Fruit fly (Drosophila melanogaster) whole organism, embryonic: ENCODE data around the gene CG11454.
A peak's percentile ranks its signal among the peaks of the same experiment; 100 is the strongest.

Source experiments
- Adf1 ChIP-seq: fragments of 200-800 bp; sonication (Bioruptor generic); IDR thresholded peaks from 2 replicates; pipeline ENCODE4 v1.3.6; 2022; ENCODE audit warnings: missing biosample characterization, missing genetic modification characterization
- Antp ChIP-seq: fragments of 200-800 bp; sonication (Bioruptor generic); optimal IDR thresholded peaks from 3 replicates; lab custom pipeline; 2016; ENCODE audit warnings: missing biosample characterization, missing genetic modification characterization
- CG12219 ChIP-seq: fragments of 200-800 bp; sonication (Bioruptor generic); optimal IDR thresholded peaks from 3 replicates; lab custom pipeline; 2018; ENCODE audit warnings: missing biosample characterization, mild to moderate bottlenecking, missing genetic modification characterization
- CG13287 ChIP-seq: fragments of 200-800 bp; sonication (Bioruptor generic); IDR thresholded peaks from 2 replicates; pipeline ENCODE4 v1.3.6; 2022; ENCODE audit warnings: missing biosample characterization, missing genetic modification characterization; ENCODE audit not compliant: partially characterized antibody
- CG15011 ChIP-seq: fragments of 200-800 bp; sonication (Bioruptor generic); optimal IDR thresholded peaks from 3 replicates; lab custom pipeline; 2018; ENCODE audit warnings: missing biosample characterization, mild to moderate bottlenecking, missing genetic modification characterization
- CG15479 ChIP-seq: fragments of 200-800 bp; sonication (Bioruptor generic); optimal IDR thresholded peaks from 3 replicates; lab custom pipeline; 2019; ENCODE audit warnings: missing biosample characterization, mild to moderate bottlenecking, missing genetic modification characterization, moderate library complexity
- CG1603 ChIP-seq: fragments of 200-800 bp; sonication (Bioruptor generic); optimal IDR thresholded peaks from 2 replicates; lab custom pipeline; 2019; ENCODE audit warnings: missing biosample characterization, mild to moderate bottlenecking, missing genetic modification characterization, moderate library complexity
- CG16779 ChIP-seq: fragments of 200-800 bp; sonication (Bioruptor generic); IDR thresholded peaks from 2 replicates; pipeline ENCODE4 v1.3.6; 2022; ENCODE audit warnings: missing biosample characterization, missing genetic modification characterization
- CG17385 ChIP-seq: fragments of 200-800 bp; sonication (Bioruptor generic); optimal IDR thresholded peaks from 3 replicates; lab custom pipeline; 2018; ENCODE audit warnings: missing biosample characterization, mild to moderate bottlenecking, missing genetic modification characterization
- CG2120 ChIP-seq: fragments of 200-800 bp; sonication (Bioruptor generic); optimal IDR thresholded peaks from 3 replicates; lab custom pipeline; 2016; ENCODE audit warnings: missing biosample characterization, missing genetic modification characterization
- CG2199 ChIP-seq: fragments of 200-800 bp; sonication (Bioruptor generic); IDR thresholded peaks from 3 replicates; pipeline ENCODE4 v1.3.6; 2022; ENCODE audit warnings: missing biosample characterization, missing genetic modification characterization
- CG30431 ChIP-seq: fragments of 200-800 bp; sonication (Bioruptor generic); optimal IDR thresholded peaks from 2 replicates; lab custom pipeline; 2017; ENCODE audit warnings: missing biosample characterization, missing genetic modification characterization
- CG32532 ChIP-seq: fragments of 200-800 bp; sonication (Bioruptor generic); IDR thresholded peaks from 2 replicates; pipeline ENCODE4 v1.3.6; 2022; ENCODE audit warnings: missing biosample characterization, missing genetic modification characterization
- CG34422 ChIP-seq: fragments of 200-800 bp; sonication (Bioruptor generic); IDR thresholded peaks from 3 replicates; pipeline ENCODE4 v1.3.6; 2022; ENCODE audit warnings: missing biosample characterization, missing genetic modification characterization
- CG5180 ChIP-seq: fragments of 200-800 bp; sonication (Bioruptor generic); optimal IDR thresholded peaks from 3 replicates; lab custom pipeline; 2017; ENCODE audit warnings: missing biosample characterization, missing genetic modification characterization, mild to moderate bottlenecking, moderate library complexity, missing genetic modification reagents
- CG7271 ChIP-seq: fragments of 200-800 bp; sonication (Bioruptor generic); optimal IDR thresholded peaks from 2 replicates; lab custom pipeline; 2018; ENCODE audit warnings: missing biosample characterization, mild to moderate bottlenecking, missing genetic modification characterization, moderate library complexity
- CG8290 ChIP-seq, 3 experiments: fragments of 200-800 bp; sonication (Bioruptor generic); optimal IDR thresholded peaks; 2 replicates each; lab custom pipeline; 2016 to 2019; ENCODE audit warnings: missing biosample characterization in 3 of 3, missing genetic modification characterization in 3 of 3, mild to moderate bottlenecking in 2 of 3, moderate library complexity in 1 of 3
- CrebB ChIP-seq: fragments of 200-800 bp; sonication (Bioruptor generic); optimal IDR thresholded peaks from 3 replicates; lab custom pipeline; 2018; ENCODE audit warnings: missing biosample characterization, mild to moderate bottlenecking, missing genetic modification characterization
- Dbx ChIP-seq: fragments of 200-800 bp; sonication (Bioruptor generic); IDR thresholded peaks from 3 replicates; pipeline ENCODE4 v1.3.6; 2022; ENCODE audit warnings: missing biosample characterization, missing genetic modification characterization
- Dll ChIP-seq: fragments of 200-800 bp; sonication (Bioruptor generic); IDR thresholded peaks from 4 replicates; pipeline ENCODE4 v1.3.6; 2022; ENCODE audit warnings: missing biosample characterization, missing genetic modification characterization; ENCODE audit not compliant: partially characterized antibody
- Eip74EF ChIP-seq, 2 experiments: fragments of 200-800 bp in 1 of 2; fragments of >200 bp in 1 of 2; sonication (Bioruptor generic) in 1 of 2; optimal IDR thresholded peaks; 2 replicates each; lab custom pipeline; 2017 to 2019; ENCODE audit warnings: missing biosample characterization in 2 of 2, missing genetic modification characterization in 2 of 2, mild to moderate bottlenecking in 1 of 2, moderate library complexity in 1 of 2
- Ets65A ChIP-seq: fragments of 200-800 bp; sonication (Bioruptor generic); peaks from one replicate; lab custom pipeline; 2016; ENCODE audit warnings: missing biosample characterization, missing genetic modification characterization
- Gug ChIP-seq: fragments of 200-800 bp; sonication (Bioruptor generic); IDR thresholded peaks from 4 replicates; pipeline ENCODE4 v1.3.6; 2022; ENCODE audit warnings: missing biosample characterization, missing genetic modification characterization
- HHEX ChIP-seq: fragments of 200-800 bp; sonication (Bioruptor generic); optimal IDR thresholded peaks from 3 replicates; lab custom pipeline; 2017; ENCODE audit warnings: missing biosample characterization, mild to moderate bottlenecking, missing genetic modification characterization, missing genetic modification reagents
- HLH3B ChIP-seq: fragments of 200-800 bp; sonication (Bioruptor generic); IDR thresholded peaks from 2 replicates; pipeline ENCODE4 v1.3.6; 2022; ENCODE audit warnings: missing biosample characterization, missing genetic modification characterization
- MBD-R2 ChIP-seq: fragments of 200-800 bp; sonication (Bioruptor generic); IDR thresholded peaks from 2 replicates; pipeline ENCODE4 v1.3.6; 2022; ENCODE audit warnings: missing biosample characterization, missing genetic modification characterization
- MTF-1 ChIP-seq: fragments of 200-800 bp; sonication (Bioruptor generic); optimal IDR thresholded peaks from 2 replicates; lab custom pipeline; 2018; ENCODE audit warnings: missing biosample characterization, mild to moderate bottlenecking, missing genetic modification characterization, borderline replicate concordance
- Med ChIP-seq: fragments of 200-800 bp; sonication (Bioruptor generic); peaks from one replicate; lab custom pipeline; 2016; ENCODE audit warnings: missing biosample characterization, missing genetic modification characterization, mild to moderate bottlenecking, inconsistent platforms, moderate library complexity
- NC2β ChIP-seq: fragments of 200-800 bp; sonication (Bioruptor generic); optimal IDR thresholded peaks from 2 replicates; lab custom pipeline; 2016; ENCODE audit warnings: missing biosample characterization, missing genetic modification characterization
- abd-A ChIP-seq: fragments of 200-800 bp; sonication (Bioruptor generic); optimal IDR thresholded peaks from 3 replicates; lab custom pipeline; 2019; ENCODE audit warnings: missing biosample characterization, mild to moderate bottlenecking, missing genetic modification characterization, moderate library complexity
- cad ChIP-seq: fragments of >200 bp; optimal IDR thresholded peaks from 2 replicates; lab custom pipeline; 2017; ENCODE audit warnings: missing biosample characterization, missing genetic modification characterization
- cato ChIP-seq: fragments of 200-800 bp; sonication (Bioruptor generic); optimal IDR thresholded peaks from 2 replicates; lab custom pipeline; 2016; ENCODE audit warnings: missing biosample characterization, missing genetic modification characterization, borderline replicate concordance
- chm ChIP-seq: fragments of 200-800 bp; sonication (Bioruptor generic); IDR thresholded peaks from 2 replicates; pipeline ENCODE4 v1.3.6; 2022; ENCODE audit warnings: missing biosample characterization, missing genetic modification characterization
- dysf ChIP-seq: fragments of 200-800 bp; sonication (Bioruptor generic); IDR thresholded peaks from 3 replicates; pipeline ENCODE4 v1.3.6; 2022; ENCODE audit warnings: missing biosample characterization, missing genetic modification characterization
- emc ChIP-seq: fragments of 200-800 bp; sonication (Bioruptor generic); optimal IDR thresholded peaks from 2 replicates; lab custom pipeline; 2016; ENCODE audit warnings: missing biosample characterization, missing genetic modification characterization
- ems ChIP-seq: fragments of 200-800 bp; sonication (Bioruptor generic); optimal IDR thresholded peaks from 3 replicates; lab custom pipeline; 2016; ENCODE audit warnings: missing biosample characterization, missing genetic modification characterization
- eve ChIP-seq, 2 experiments: fragments of >200 bp; optimal IDR thresholded peaks; 2 replicates each; lab custom pipeline; 2017; ENCODE audit warnings: missing biosample characterization in 2 of 2, missing genetic modification characterization in 2 of 2
- hbn ChIP-seq: fragments of 200-800 bp; sonication (Bioruptor generic); IDR thresholded peaks from 2 replicates; pipeline ENCODE4 v1.3.6; 2022; ENCODE audit warnings: missing biosample characterization, missing genetic modification characterization; ENCODE audit not compliant: partially characterized antibody
- mam ChIP-seq: fragments of 200-800 bp; sonication (Bioruptor generic); optimal IDR thresholded peaks from 3 replicates; lab custom pipeline; 2016; ENCODE audit warnings: missing biosample characterization, missing genetic modification characterization
- nmo ChIP-seq: fragments of 200-800 bp; sonication (Bioruptor generic); optimal IDR thresholded peaks from 2 replicates; lab custom pipeline; 2018; ENCODE audit warnings: missing biosample characterization, mild to moderate bottlenecking, missing genetic modification characterization, moderate library complexity
- otp ChIP-seq: fragments of 200-800 bp; sonication (Bioruptor generic); IDR thresholded peaks from 3 replicates; pipeline ENCODE4, ENCODE4 v1.3.6; 2022; ENCODE audit warnings: missing biosample characterization, missing genetic modification characterization
- ro ChIP-seq: fragments of 200-800 bp; sonication (Bioruptor generic); IDR thresholded peaks from 2 replicates; pipeline ENCODE4 v1.3.6; 2022; ENCODE audit warnings: missing biosample characterization, missing genetic modification characterization
- sens ChIP-seq: fragments of 200-800 bp; sonication (Bioruptor generic); peaks from one replicate; lab custom pipeline; 2016; ENCODE audit warnings: missing biosample characterization, missing genetic modification characterization
- slp2 ChIP-seq: fragments of 200-800 bp; sonication (Bioruptor generic); optimal IDR thresholded peaks from 2 replicates; lab custom pipeline; 2016; ENCODE audit warnings: missing biosample characterization, missing genetic modification characterization
- sqz ChIP-seq: fragments of 200-800 bp; sonication (Bioruptor generic); optimal IDR thresholded peaks from 3 replicates; lab custom pipeline; 2018; ENCODE audit warnings: missing biosample characterization, mild to moderate bottlenecking, missing genetic modification characterization
- tup ChIP-seq: fragments of 200-800 bp; sonication (Bioruptor generic); optimal IDR thresholded peaks from 2 replicates; lab custom pipeline; 2016; ENCODE audit warnings: missing biosample characterization, mild to moderate bottlenecking, missing genetic modification characterization, moderate library complexity

Gene CG11454

DNA sequence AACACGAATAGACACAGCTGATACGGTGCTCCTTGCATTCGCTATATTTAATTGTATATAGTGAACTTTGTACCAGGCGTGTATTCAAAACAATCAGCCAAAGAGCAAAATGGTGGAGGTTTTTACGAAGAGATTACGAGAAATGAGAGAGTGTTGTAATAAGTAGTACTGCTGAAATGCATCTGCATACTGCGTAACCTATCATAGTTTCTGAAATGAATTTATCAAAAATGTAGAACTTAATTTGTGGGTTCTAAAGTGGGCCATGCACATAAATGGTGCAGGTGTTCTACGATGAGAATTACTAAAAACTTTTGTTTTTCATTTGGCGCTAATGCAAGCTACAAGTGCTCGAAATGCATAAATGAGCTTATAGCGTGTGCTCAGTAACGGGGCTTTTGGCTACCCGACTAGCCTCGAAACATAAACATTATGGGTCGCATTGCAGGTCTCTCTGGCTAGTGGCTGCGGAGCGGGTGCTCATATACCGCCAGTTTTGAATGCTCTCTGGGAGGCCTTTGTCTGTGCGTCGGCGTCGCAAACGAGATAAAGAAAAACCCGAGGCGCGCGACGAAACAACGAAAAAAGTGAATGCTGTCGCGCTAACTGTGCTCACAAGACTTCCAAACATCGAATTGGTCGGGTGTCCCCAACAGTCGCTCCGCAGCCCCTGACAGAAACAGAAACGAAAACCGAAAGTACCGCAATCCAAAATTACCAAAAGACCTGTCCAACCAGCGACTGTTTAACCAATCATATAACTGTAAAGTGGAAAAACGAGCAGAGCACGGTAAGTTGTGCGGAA is 11.5 kb upstream of the CG11454 start, which contains the start of gene Gs1 (continued):
- peak; percentile 34 for TF ChIP-seq CG12219 (GFP tag; lab: Kevin White, UChicago)
- TF ChIP-seq eve (GFP tag; optimal IDR thresholded peaks at IDR 0.05; lab: Kevin White, UChicago), result peak in 1 of 2 experiments; percentile 87
- TF ChIP-seq CG32532, result peak; percentile 60; the same call in 1 of the 2 replicates
- peak; percentile 58 for TF ChIP-seq CG17385 (GFP tag; lab: Kevin White, UChicago)
- TF ChIP-seq CG34422 (GFP tag; lab: Robert Waterston, UW), result peak; percentile 32; the same call in 1 of the 3 replicates
- no peak for TF ChIP-seq cad (GFP tag; lab: Kevin White, UChicago)
- peak; percentile 34 for TF ChIP-seq HHEX (GFP tag; lab: Kevin White, UChicago)
- TF ChIP-seq NC2β (GFP tag; lab: Kevin White, UChicago), result no peak
- TF ChIP-seq Dll (GFP tag; lab: Robert Waterston, UW), result peak; percentile 45; the same call in 1 of the 4 replicates
- peak; percentile 10 for TF ChIP-seq CG5180
- no peak for TF ChIP-seq ro
- peak; percentile 79 for TF ChIP-seq abd-A (tag; lab: Kevin White, UChicago)
- TF ChIP-seq MBD-R2 (GFP tag; lab: Robert Waterston, UW), result peak; percentile 18; the same call in 1 of the 2 replicates
- TF ChIP-seq Gug, result no peak
- peak; percentile 98 for TF ChIP-seq CG2199 (GFP tag; lab: Robert Waterston, UW)
- peak; percentile 37 for TF ChIP-seq MTF-1 (GFP tag; lab: Kevin White, UChicago)
- no peak for TF ChIP-seq mam (GFP tag; lab: Kevin White, UChicago)
- TF ChIP-seq CG16779 (GFP tag; lab: Robert Waterston, UW), result 0 out of 2 replicates have a peak, but pooled peaks have one; percentile 12
- TF ChIP-seq otp, result no peak; the same call in 2 of the 3 replicates
- no peak for TF ChIP-seq slp2 (GFP tag; lab: Kevin White, UChicago)
- TF ChIP-seq cato (GFP tag; lab: Kevin White, UChicago), result no peak
- peak; percentile 79 for TF ChIP-seq Adf1 (GFP tag; lab: Robert Waterston, UW)
- no peak for TF ChIP-seq CG7271 (tag; lab: Kevin White, UChicago)
- TF ChIP-seq emc, result no peak
- peak; percentile 28 for TF ChIP-seq hbn (GFP tag; lab: Robert Waterston, UW)
- TF ChIP-seq CrebB (tag; lab: Kevin White, UChicago), result peak; percentile 41
- peak; percentile 26; the same call in 1 of the 3 replicates for TF ChIP-seq dysf (GFP tag; lab: Robert Waterston, UW)
- peak; percentile 2 for TF ChIP-seq nmo (GFP tag; lab: Kevin White, UChicago)
- peak; percentile 90 for TF ChIP-seq Med (GFP tag; lab: Kevin White, UChicago)

DNA sequence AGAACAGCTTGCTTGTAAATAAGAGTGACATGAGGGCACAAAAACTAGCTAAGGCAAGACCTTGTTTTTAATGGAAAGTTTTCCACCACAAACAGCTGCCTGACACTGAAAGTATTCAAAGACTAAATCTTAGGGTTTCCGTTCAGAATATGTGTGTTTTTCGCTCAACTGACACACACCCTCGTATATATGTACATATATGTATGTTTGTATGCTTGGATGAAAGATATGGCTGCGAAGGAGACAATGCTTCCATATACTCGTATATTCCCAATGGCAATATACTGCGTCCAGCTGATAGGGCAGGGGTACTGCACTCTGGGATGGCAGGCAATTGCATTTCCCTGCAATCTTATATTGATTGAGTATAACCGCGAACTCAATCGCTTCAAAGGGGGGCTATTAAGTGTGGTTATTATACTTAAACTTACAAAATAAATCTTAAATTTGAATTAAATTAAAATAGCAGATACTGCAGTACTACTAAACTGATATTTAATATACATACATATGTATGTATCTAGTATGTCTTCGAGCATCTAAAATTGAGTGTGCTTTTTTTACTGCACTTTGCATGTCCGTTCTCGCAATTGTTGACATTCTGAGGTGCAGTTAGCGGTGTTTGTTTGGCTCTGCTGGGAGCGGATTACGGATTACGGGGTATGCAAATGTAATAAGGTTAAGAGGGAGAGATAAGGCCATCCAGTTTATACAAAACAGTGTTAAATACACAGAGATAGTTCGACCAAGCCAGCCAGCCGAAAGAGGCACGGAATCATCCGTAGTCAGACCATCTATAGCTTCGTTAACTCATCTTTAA is 8.3 kb upstream of the CG11454 start:
- TF ChIP-seq CG15479 (peak; percentile 26), Med (GFP tag; lab: Kevin White, UChicago) (peak; percentile 68), CG2199 (GFP tag; lab: Robert Waterston, UW) (0 out of 3 replicates have a peak, but pooled peaks have one; percentile 8), CG30431 (no peak), Ets65A (GFP tag; lab: Kevin White, UChicago) (peak; percentile 36), CG2120 (GFP tag; lab: Kevin White, UChicago) (no peak), sens (GFP tag; lab: Kevin White, UChicago) (peak; percentile 73), Antp (GFP tag; lab: Kevin White, UChicago) (no peak), CG15011 (GFP tag; lab: Kevin White, UChicago) (peak; percentile 13), tup (GFP tag; lab: Kevin White, UChicago) (no peak), CG1603 (no peak), Eip74EF (GFP tag; optimal IDR thresholded peaks at IDR 0.05; lab: Kevin White, UChicago) (no peak), sqz (no peak), Dbx (0 out of 3 replicates have a peak, but pooled peaks have one; percentile 10), ems (no peak), CG13287 (GFP tag; lab: Robert Waterston, UW) (no peak), chm (GFP tag; lab: Robert Waterston, UW) (no peak), CG8290 (GFP tag; optimal IDR thresholded peaks at IDR 0.05; lab: Kevin White, UChicago) (no peak), CG8290 (tag; optimal IDR thresholded peaks at IDR 0.05; lab: Kevin White, UChicago) (peak in 1 of 2 experiments; percentile 5), HLH3B (0 out of 2 replicates have a peak, but pooled peaks have one; percentile 4), HHEX (GFP tag; lab: Kevin White, UChicago) (peak; percentile 14)
